Fruit fly (Drosophila melanogaster) whole organism, embryonic: ENCODE data around the gene Nepl4.
A peak's percentile ranks its signal among the peaks of the same experiment; 100 is the strongest.

Experiments
- Bdp1 ChIP-seq: fragments of 200-800 bp; sonication (Bioruptor generic); optimal IDR thresholded peaks from 3 replicates; lab custom pipeline; 2016; ENCODE audit warnings: missing biosample characterization, missing genetic modification characterization
- CG11723 ChIP-seq: fragments of 200-800 bp; sonication (Bioruptor generic); optimal IDR thresholded peaks from 2 replicates; lab custom pipeline; 2017; ENCODE audit warnings: missing biosample characterization, mild to moderate bottlenecking, missing genetic modification characterization
- CG1233 ChIP-seq: fragments of 200-800 bp; sonication (Bioruptor generic); optimal IDR thresholded peaks from 4 replicates; lab custom pipeline; 2018; ENCODE audit warnings: missing biosample characterization, mild to moderate bottlenecking, missing genetic modification characterization
- CG14965 ChIP-seq: fragments of 200-800 bp; sonication (Bioruptor generic); optimal IDR thresholded peaks from 2 replicates; lab custom pipeline; 2016; ENCODE audit warnings: missing biosample characterization, missing genetic modification characterization, borderline replicate concordance
- CG15601 ChIP-seq: fragments of 200-800 bp; sonication (Bioruptor generic); optimal IDR thresholded peaks from 3 replicates; lab custom pipeline; 2019; ENCODE audit warnings: missing biosample characterization, mild to moderate bottlenecking, missing genetic modification characterization, moderate library complexity
- CG1647 ChIP-seq: fragments of 200-800 bp; sonication (Bioruptor generic); optimal IDR thresholded peaks from 3 replicates; lab custom pipeline; 2016; ENCODE audit warnings: missing biosample characterization, missing genetic modification characterization
- CG17912 ChIP-seq: fragments of 200-800 bp; sonication (Bioruptor generic); optimal IDR thresholded peaks from 2 replicates; lab custom pipeline; 2018; ENCODE audit warnings: missing biosample characterization, mild to moderate bottlenecking, missing genetic modification characterization
- CG18764 ChIP-seq: fragments of 200-800 bp; sonication (Bioruptor generic); optimal IDR thresholded peaks from 3 replicates; lab custom pipeline; 2016; ENCODE audit warnings: missing biosample characterization, missing genetic modification characterization
- CG2116 ChIP-seq: fragments of 200-800 bp; sonication (Bioruptor generic); optimal IDR thresholded peaks from 3 replicates; lab custom pipeline; 2018; ENCODE audit warnings: missing biosample characterization, mild to moderate bottlenecking, missing genetic modification characterization
- CG30403 ChIP-seq: fragments of 200-800 bp; sonication (Bioruptor generic); optimal IDR thresholded peaks from 3 replicates; lab custom pipeline; 2016; ENCODE audit warnings: missing biosample characterization, missing genetic modification characterization
- CG3838 ChIP-seq: fragments of 200-800 bp; sonication (Bioruptor generic); optimal IDR thresholded peaks from 3 replicates; lab custom pipeline; 2016; ENCODE audit warnings: missing biosample characterization, missing genetic modification characterization
- CG6175 ChIP-seq: fragments of 200-800 bp; sonication (Bioruptor generic); IDR thresholded peaks from 3 replicates; pipeline ENCODE4 v1.3.6; 2022; ENCODE audit warnings: missing biosample characterization, missing genetic modification characterization
- CG6854 ChIP-seq: fragments of 200-800 bp; sonication (Bioruptor generic); optimal IDR thresholded peaks from 3 replicates; lab custom pipeline; 2017; ENCODE audit warnings: missing biosample characterization, mild to moderate bottlenecking, missing genetic modification characterization
- CG8089 ChIP-seq: fragments of 200-800 bp; sonication (Bioruptor generic); optimal IDR thresholded peaks from 3 replicates; lab custom pipeline; 2016; ENCODE audit warnings: missing biosample characterization, missing genetic modification characterization
- Camta ChIP-seq: fragments of 200-800 bp; sonication (Bioruptor generic); optimal IDR thresholded peaks from 2 replicates; lab custom pipeline; 2016; ENCODE audit warnings: missing biosample characterization, missing genetic modification characterization
- CoRest ChIP-seq: fragments of 200-800 bp; sonication (Bioruptor generic); optimal IDR thresholded peaks from 3 replicates; lab custom pipeline; 2018; ENCODE audit warnings: missing biosample characterization, mild to moderate bottlenecking, missing genetic modification characterization, moderate library complexity
- Dbx ChIP-seq: fragments of 200-800 bp; sonication (Bioruptor generic); IDR thresholded peaks from 3 replicates; pipeline ENCODE4 v1.3.6; 2022; ENCODE audit warnings: missing biosample characterization, missing genetic modification characterization
- Dip2 ChIP-seq: fragments of 200-800 bp; sonication (Bioruptor generic); IDR thresholded peaks from 2 replicates; pipeline ENCODE4 v1.3.6; 2022; ENCODE audit warnings: missing biosample characterization, missing genetic modification characterization
- Dip3 ChIP-seq: fragments of 200-800 bp; sonication (Bioruptor generic); optimal IDR thresholded peaks from 3 replicates; lab custom pipeline; 2016; ENCODE audit warnings: missing biosample characterization, missing genetic modification characterization
- Dll ChIP-seq: fragments of 200-800 bp; sonication (Bioruptor generic); IDR thresholded peaks from 4 replicates; pipeline ENCODE4 v1.3.6; 2022; ENCODE audit warnings: missing biosample characterization, missing genetic modification characterization; ENCODE audit not compliant: partially characterized antibody
- ERR ChIP-seq: fragments of 200-800 bp; sonication (Bioruptor generic); optimal IDR thresholded peaks from 2 replicates; lab custom pipeline; 2016; ENCODE audit warnings: missing biosample characterization, missing genetic modification characterization
- H2.0 ChIP-seq: fragments of 200-800 bp; sonication (Bioruptor generic); IDR thresholded peaks from 2 replicates; pipeline ENCODE4 v1.3.6; 2022; ENCODE audit warnings: missing biosample characterization, missing genetic modification characterization
- Hr78 ChIP-seq, 2 experiments: fragments of 200-800 bp in 1 of 2; fragments of >200 bp in 1 of 2; sonication (Bioruptor generic) in 1 of 2; optimal IDR thresholded peaks; 2 replicates each; lab custom pipeline; 2017 to 2019; ENCODE audit warnings: missing biosample characterization in 2 of 2, missing genetic modification characterization in 2 of 2, mild to moderate bottlenecking in 1 of 2, moderate library complexity in 1 of 2
- Kr ChIP-seq: fragments of 200-800 bp; sonication (Bioruptor generic); optimal IDR thresholded peaks from 2 replicates; lab custom pipeline; 2017; ENCODE audit warnings: missing biosample characterization, mild to moderate bottlenecking, missing genetic modification characterization
- NC2β ChIP-seq: fragments of 200-800 bp; sonication (Bioruptor generic); optimal IDR thresholded peaks from 2 replicates; lab custom pipeline; 2016; ENCODE audit warnings: missing biosample characterization, missing genetic modification characterization
- Ravus ChIP-seq: fragments of 200-800 bp; sonication (Bioruptor generic); IDR thresholded peaks from 2 replicates; pipeline ENCODE4 v1.3.6; 2022; ENCODE audit warnings: missing biosample characterization, missing genetic modification characterization
- TFAM ChIP-seq: fragments of 200-800 bp; sonication (Bioruptor generic); optimal IDR thresholded peaks from 2 replicates; lab custom pipeline; 2017; ENCODE audit warnings: missing biosample characterization, missing genetic modification characterization, inconsistent platforms
- Vsx1 ChIP-seq: fragments of 200-800 bp; sonication (Bioruptor generic); optimal IDR thresholded peaks from 2 replicates; lab custom pipeline; 2017; ENCODE audit warnings: missing biosample characterization, mild to moderate bottlenecking, missing genetic modification characterization, missing genetic modification reagents
- ap ChIP-seq: fragments of 200-800 bp; sonication (Bioruptor generic); IDR thresholded peaks from 2 replicates; pipeline ENCODE4 v1.3.6; 2022; ENCODE audit warnings: missing biosample characterization, missing genetic modification characterization
- ara ChIP-seq: fragments of 200-800 bp; sonication (Bioruptor generic); IDR thresholded peaks from 2 replicates; pipeline ENCODE4 v1.3.6; 2022; ENCODE audit warnings: missing biosample characterization, missing genetic modification characterization
- btn ChIP-seq: fragments of 200-800 bp; sonication (Bioruptor generic); optimal IDR thresholded peaks from 2 replicates; lab custom pipeline; 2016; ENCODE audit warnings: missing biosample characterization, missing genetic modification characterization
- danr ChIP-seq: fragments of 200-800 bp; sonication (Bioruptor generic); IDR thresholded peaks from 2 replicates; pipeline ENCODE4 v1.3.6; 2022; ENCODE audit warnings: missing biosample characterization, missing genetic modification characterization
- dpn ChIP-seq, 2 experiments: fragments of 200-800 bp; sonication (Bioruptor generic); optimal IDR thresholded peaks; 3 replicates each; lab custom pipeline; 2016; ENCODE audit warnings: missing biosample characterization in 2 of 2, missing genetic modification characterization in 2 of 2
- gfzf ChIP-seq: fragments of 200-800 bp; sonication (Bioruptor generic); optimal IDR thresholded peaks from 2 replicates; lab custom pipeline; 2016; ENCODE audit warnings: missing biosample characterization, mild to moderate bottlenecking, missing genetic modification characterization, moderate library complexity
- h ChIP-seq: fragments of >200 bp; optimal IDR thresholded peaks from 2 replicates; lab custom pipeline; 2017
- ind ChIP-seq: fragments of 200-800 bp; sonication (Bioruptor generic); optimal IDR thresholded peaks from 3 replicates; lab custom pipeline; 2016; ENCODE audit warnings: missing biosample characterization, missing genetic modification characterization
- klu ChIP-seq: fragments of 200-800 bp; sonication (Bioruptor generic); IDR thresholded peaks from 2 replicates; pipeline ENCODE4 v1.3.6; 2022; ENCODE audit warnings: missing biosample characterization, missing genetic modification characterization
- lab ChIP-seq: fragments of 200-800 bp; sonication (Bioruptor generic); optimal IDR thresholded peaks from 3 replicates; lab custom pipeline; 2017; ENCODE audit warnings: missing biosample characterization, missing genetic modification characterization, mild to moderate bottlenecking, moderate library complexity, missing genetic modification reagents
- lmd ChIP-seq: fragments of 200-800 bp; sonication (Bioruptor generic); IDR thresholded peaks from 2 replicates; pipeline ENCODE4 v1.3.6; 2022; ENCODE audit warnings: missing biosample characterization, missing genetic modification characterization
- mirr ChIP-seq: fragments of 200-800 bp; sonication (Bioruptor generic); optimal IDR thresholded peaks from 3 replicates; lab custom pipeline; 2018; ENCODE audit warnings: missing biosample characterization, mild to moderate bottlenecking, missing genetic modification characterization
- nmo ChIP-seq: fragments of 200-800 bp; sonication (Bioruptor generic); optimal IDR thresholded peaks from 2 replicates; lab custom pipeline; 2018; ENCODE audit warnings: missing biosample characterization, mild to moderate bottlenecking, missing genetic modification characterization, moderate library complexity
- otp ChIP-seq: fragments of 200-800 bp; sonication (Bioruptor generic); IDR thresholded peaks from 3 replicates; pipeline ENCODE4, ENCODE4 v1.3.6; 2022; ENCODE audit warnings: missing biosample characterization, missing genetic modification characterization
- repo ChIP-seq: fragments of 200-800 bp; sonication (Bioruptor generic); optimal IDR thresholded peaks from 2 replicates; lab custom pipeline; 2016; ENCODE audit warnings: missing biosample characterization, missing genetic modification characterization
- rib ChIP-seq: fragments of 200-800 bp; sonication (Bioruptor generic); IDR thresholded peaks from 2 replicates; pipeline ENCODE4 v1.3.6; 2022; ENCODE audit warnings: missing biosample characterization, missing genetic modification characterization
- sd ChIP-seq: fragments of 200-800 bp; sonication (Bioruptor generic); optimal IDR thresholded peaks from 3 replicates; lab custom pipeline; 2018; ENCODE audit warnings: missing biosample characterization, mild to moderate bottlenecking, missing genetic modification characterization, moderate library complexity
- sens-2 ChIP-seq: fragments of 200-800 bp; sonication (Bioruptor generic); IDR thresholded peaks from 2 replicates; pipeline ENCODE4 v1.3.6; 2022; ENCODE audit warnings: missing biosample characterization, missing genetic modification characterization
- slou ChIP-seq: fragments of 200-800 bp; sonication (Bioruptor generic); optimal IDR thresholded peaks from 3 replicates; lab custom pipeline; 2016; ENCODE audit warnings: missing biosample characterization, missing genetic modification characterization
- sob ChIP-seq: fragments of 200-800 bp; sonication (Bioruptor generic); IDR thresholded peaks from 2 replicates; pipeline ENCODE4 v1.3.6; 2022; ENCODE audit warnings: missing biosample characterization, missing genetic modification characterization
- wek ChIP-seq: fragments of 200-800 bp; sonication (Bioruptor generic); optimal IDR thresholded peaks from 3 replicates; lab custom pipeline; 2018; ENCODE audit warnings: missing biosample characterization, mild to moderate bottlenecking, missing genetic modification characterization, moderate library complexity
- zfh1 ChIP-seq: fragments of 200-800 bp; sonication (Bioruptor generic); IDR thresholded peaks from 3 replicates; pipeline ENCODE4 v1.3.6; 2022; ENCODE audit warnings: missing biosample characterization, missing genetic modification characterization

The Nepl4 gene

dm6 chr2L:6323536-6324385, 43.9 kb upstream of the Nepl4 start, which contains the start of gene PDZ-GEF (continued):
- TF ChIP-seq sens-2 (GFP tag; lab: Robert Waterston, UW): no peak
- no peak; the same call in 2 of the 3 replicates for TF ChIP-seq otp (GFP tag; lab: Robert Waterston, UW)
- peak; percentile 73 for TF ChIP-seq zfh1
- TF ChIP-seq rib: no peak
- peak; percentile 54 for TF ChIP-seq CG30403
- no peak for TF ChIP-seq ap (GFP tag; lab: Robert Waterston, UW)
- no peak for TF ChIP-seq ara
- TF ChIP-seq dpn (GFP tag; optimal IDR thresholded peaks at IDR 0.05; lab: Kevin White, UChicago): peak; percentile 51 to 77
- peak; percentile 22 for TF ChIP-seq Dip3 (GFP tag; lab: Kevin White, UChicago)
- peak; percentile 31 for TF ChIP-seq ind (GFP tag; lab: Kevin White, UChicago)
- TF ChIP-seq CG3838: no peak
- TF ChIP-seq mirr (GFP tag; lab: Kevin White, UChicago): no peak
- peak; percentile 49 for TF ChIP-seq sob (GFP tag; lab: Robert Waterston, UW)
- TF ChIP-seq CoRest: no peak
- TF ChIP-seq Camta (GFP tag; lab: Kevin White, UChicago): peak; percentile 39
- TF ChIP-seq ERR (GFP tag; lab: Kevin White, UChicago): no peak
- TF ChIP-seq danr: no peak
- TF ChIP-seq Ravus: no peak
- peak; percentile 0 for TF ChIP-seq slou
- peak; percentile 67 for TF ChIP-seq NC2β (GFP tag; lab: Kevin White, UChicago)
- TF ChIP-seq Dbx (GFP tag; lab: Robert Waterston, UW): peak; percentile 68; the same call in 2 of the 3 replicates
- TF ChIP-seq CG17912 (GFP tag; lab: Kevin White, UChicago): no peak
- TF ChIP-seq sd: peak; percentile 99
- TF ChIP-seq Kr: no peak
- TF ChIP-seq nmo: peak; percentile 74
- TF ChIP-seq btn (GFP tag; lab: Kevin White, UChicago): peak; percentile 30
- no peak for TF ChIP-seq CG6175 (GFP tag; lab: Robert Waterston, UW)
- TF ChIP-seq h: no peak
- TF ChIP-seq CG6854 (GFP tag; lab: Kevin White, UChicago): peak; percentile 7
- peak; percentile 42 for TF ChIP-seq H2.0 (GFP tag; lab: Robert Waterston, UW)
- TF ChIP-seq TFAM (GFP tag; lab: Kevin White, UChicago): no peak
- peak; percentile 61; the same call in 1 of the 4 replicates for TF ChIP-seq Dll (GFP tag; lab: Robert Waterston, UW)
- TF ChIP-seq Bdp1: no peak
- TF ChIP-seq CG14965 (GFP tag; lab: Kevin White, UChicago): peak; percentile 23
- peak; percentile 57 for TF ChIP-seq CG15601 (tag; lab: Kevin White, UChicago)
- peak; percentile 38 for TF ChIP-seq CG2116 (GFP tag; lab: Kevin White, UChicago)
- TF ChIP-seq CG1233: no peak
- peak; percentile 64 for TF ChIP-seq CG8089 (GFP tag; lab: Kevin White, UChicago)
- TF ChIP-seq lab (GFP tag; lab: Kevin White, UChicago): no peak
- peak; percentile 16; the same call in 1 of the 2 replicates for TF ChIP-seq lmd
- no peak for TF ChIP-seq Dip2 (GFP tag; lab: Robert Waterston, UW)
- no peak for TF ChIP-seq Vsx1 (GFP tag; lab: Kevin White, UChicago)
- TF ChIP-seq CG1647 (GFP tag; lab: Kevin White, UChicago): no peak
- no peak for TF ChIP-seq klu
- TF ChIP-seq repo (GFP tag; lab: Kevin White, UChicago): peak; percentile 14
- no peak for TF ChIP-seq Hr78 (GFP tag; optimal IDR thresholded peaks at IDR 0.05; lab: Kevin White, UChicago)
- no peak for TF ChIP-seq wek (GFP tag; lab: Kevin White, UChicago)
- TF ChIP-seq CG11723 (GFP tag; lab: Kevin White, UChicago): no peak
- TF ChIP-seq gfzf (GFP tag; lab: Kevin White, UChicago): peak; percentile 93
- TF ChIP-seq CG18764 (GFP tag; lab: Kevin White, UChicago): peak; percentile 7
